Fruit fly (Drosophila melanogaster): ENCODE data around the gene Tmem43.

Tmem43 gene

dm6 chr3L:7958083-7958482 lies 43.2 kb upstream of the Tmem43 start (continued):
- TF ChIP-seq CG17385 (GFP tag; optimal IDR thresholded peaks at IDR 0.05) (peak; percentile 16), zen (tag; optimal IDR thresholded peaks at IDR 0.05) (peak; percentile 32), pum (GFP tag; optimal IDR thresholded peaks at IDR 0.05) (no peak), Lim3 (GFP tag; IDR thresholded peaks at IDR 0.05) (no peak), CG10565 (GFP tag; optimal IDR thresholded peaks at IDR 0.05) (no peak), dysf (GFP tag; IDR thresholded peaks at IDR 0.05) (no peak), CG14014 (GFP tag; IDR thresholded peaks at IDR 0.05) (no peak), stwl (tag; optimal IDR thresholded peaks at IDR 0.05) (no peak), cas (GFP tag; IDR thresholded peaks at IDR 0.05) (no peak), stc (GFP tag; IDR thresholded peaks at IDR 0.05) (no peak), CG11093 (GFP tag; IDR thresholded peaks at IDR 0.05) (no peak), btn (GFP tag; optimal IDR thresholded peaks at IDR 0.05) (no peak), bcd (GFP tag; optimal IDR thresholded peaks at IDR 0.05) (no peak), CG8765 (GFP tag; IDR thresholded peaks at IDR 0.05) (no peak), danr (GFP tag; IDR thresholded peaks at IDR 0.05) (no peak), phol (tag; optimal IDR thresholded peaks at IDR 0.05) (peak; percentile 33), tx (GFP tag; optimal IDR thresholded peaks at IDR 0.05) (no peak), Scr (GFP tag; IDR thresholded peaks at IDR 0.05; ENCODE audit: partially characterized antibody) (no peak), CG2712 (tag; optimal IDR thresholded peaks at IDR 0.05) (peak; percentile 58), Dll (GFP tag; IDR thresholded peaks at IDR 0.05; ENCODE audit: partially characterized antibody) (no peak), CG9609 (GFP tag; optimal IDR thresholded peaks at IDR 0.05) (no peak), sug (tag; optimal IDR thresholded peaks at IDR 0.05) (no peak), org-1 (GFP tag; optimal IDR thresholded peaks at IDR 0.05) (no peak), ro (GFP tag; IDR thresholded peaks at IDR 0.05) (no peak), PHDP (tag; optimal IDR thresholded peaks at IDR 0.05) (no peak), Hr39 (optimal IDR thresholded peaks at IDR 0.05) (no peak), CG12942 (GFP tag; optimal IDR thresholded peaks at IDR 0.05) (no peak), cad (GFP tag; optimal IDR thresholded peaks at IDR 0.05) (no peak)

- no peak for TF ChIP-seq CG13296 (GFP tag; optimal IDR thresholded peaks at IDR 0.05)
- TF ChIP-seq Ets65A (GFP tag) = peak; percentile 60
- TF ChIP-seq kni (GFP tag; optimal IDR thresholded peaks at IDR 0.05) = no peak
- peak; percentile 26 for TF ChIP-seq sens (GFP tag)
- peak; percentile 38 for TF ChIP-seq sqz (GFP tag; optimal IDR thresholded peaks at IDR 0.05)
- no peak for TF ChIP-seq sna (GFP tag; IDR thresholded peaks at IDR 0.05; ENCODE audit: partially characterized antibody)
- peak; percentile 83 for TF ChIP-seq oc (tag; optimal IDR thresholded peaks at IDR 0.05)
- TF ChIP-seq prd (optimal IDR thresholded peaks at IDR 0.05) = no peak
- 0 out of 3 replicates have a peak, but pooled peaks have one; percentile 6 for TF ChIP-seq prd (GFP tag; IDR thresholded peaks at IDR 0.05)
- peak; percentile 29; the same call in 1 of the 2 replicates for TF ChIP-seq Xrp1 (GFP tag; IDR thresholded peaks at IDR 0.05)
- TF ChIP-seq CG31441 (GFP tag; IDR thresholded peaks at IDR 0.05) = 0 out of 2 replicates have a peak, but pooled peaks have one; percentile 17
- peak; percentile 16 for TF ChIP-seq gem (tag; optimal IDR thresholded peaks at IDR 0.05)
- TF ChIP-seq CG4360 (GFP tag; IDR thresholded peaks at IDR 0.05) = 0 out of 2 replicates have a peak, but pooled peaks have one; percentile 16
- no peak for TF ChIP-seq Myb (GFP tag; optimal IDR thresholded peaks at IDR 0.05)
These were observed 41.8 kb upstream of the Tmem43 start for dm6 chr3L:7956718-7957117.

- TF ChIP-seq E2f2 (GFP tag; IDR thresholded peaks at IDR 0.05) = no peak
- TF ChIP-seq oc (tag; optimal IDR thresholded peaks at IDR 0.05) = peak; percentile 12
- no peak for TF ChIP-seq YL-1 (GFP tag; optimal IDR thresholded peaks at IDR 0.05)
- no peak for TF ChIP-seq CG17361 (GFP tag; IDR thresholded peaks at IDR 0.05)
- TF ChIP-seq pros (GFP tag; optimal IDR thresholded peaks at IDR 0.05) = peak; percentile 87
- TF ChIP-seq Med (GFP tag) = peak; percentile 20
- no peak for TF ChIP-seq wdn (GFP tag; IDR thresholded peaks at IDR 0.05)
- TF ChIP-seq HLH3B (GFP tag; IDR thresholded peaks at IDR 0.05) = no peak
- TF ChIP-seq ac (GFP tag; optimal IDR thresholded peaks at IDR 0.05) = no peak
- peak; percentile 62; the same call in 1 of the 2 replicates for TF ChIP-seq seq (GFP tag; IDR thresholded peaks at IDR 0.05)
- TF ChIP-seq Awh (GFP tag; IDR thresholded peaks at IDR 0.05) = 0 out of 2 replicates have a peak, but pooled peaks have one; percentile 31
- no peak for TF ChIP-seq Fer3 (tag; optimal IDR thresholded peaks at IDR 0.05)
- no peak for TF ChIP-seq dpn (GFP tag; optimal IDR thresholded peaks at IDR 0.05)
These were observed 40.0 kb upstream of the Tmem43 start for dm6 chr3L:7954967-7955366.
